Worm (Caenorhabditis elegans) whole organism, midembryonic: ENCODE results near the gene F14F8.14.
"Not testable (repeated sequence)": the region's sequence is repeated elsewhere in the genome, so short reads cannot be mapped to it uniquely, and the experiment has no call there.

Experiments used
- T22C8.4 ChIP-seq: fragments of 200-800 bp; sonication (Bioruptor generic); IDR thresholded peaks from 2 replicates; pipeline ENCODE4 v1.3.6; 2022; ENCODE audit warnings: missing genetic modification characterization, missing compliant biosample characterization
- cog-1 ChIP-seq: sonication (generic microtip); optimal IDR thresholded peaks from 2 replicates; lab custom pipeline; 2016; ENCODE audit warnings: missing genetic modification characterization, missing compliant biosample characterization
- flt-1 ChIP-seq: fragments of 200-800 bp; sonication (Bioruptor generic); IDR thresholded peaks from 2 replicates; pipeline ENCODE4 v1.3.6; 2022; ENCODE audit warnings: missing genetic modification characterization, missing compliant biosample characterization
- klf-2 ChIP-seq: fragments of 200-800 bp; sonication (Bioruptor generic); conservative IDR thresholded peaks from 2 replicates; pipeline ENCODE4 v1.3.6; 2022; ENCODE audit warnings: missing genetic modification reagents, missing genetic modification characterization, missing compliant biosample characterization
- ref-1 ChIP-seq: fragments of 200-800 bp; sonication (Bioruptor generic); conservative IDR thresholded peaks from 2 replicates; pipeline ENCODE4 v1.3.6; 2022; ENCODE audit warnings: missing genetic modification reagents, missing genetic modification characterization, missing compliant biosample characterization
- tab-1 ChIP-seq: fragments of 200-800 bp; sonication (Bioruptor generic); IDR thresholded peaks from 2 replicates; pipeline ENCODE4 v1.3.6; 2022; ENCODE audit warnings: missing genetic modification characterization, missing compliant biosample characterization
- ztf-23 ChIP-seq: fragments of 200-800 bp; sonication (Bioruptor generic); IDR thresholded peaks from 2 replicates; pipeline ENCODE4 v1.3.6; 2022; ENCODE audit warnings: missing genetic modification reagents, missing genetic modification characterization, missing compliant biosample characterization

- not testable (repeated sequence) for TF ChIP-seq T22C8.4 (GFP tag; lab: Robert Waterston, UW); flt-1 (GFP tag; lab: Robert Waterston, UW); klf-2 (GFP tag; lab: Robert Waterston, UW); ref-1 (GFP tag; lab: Robert Waterston, UW); cog-1 (tag; lab: Kevin White, UChicago); tab-1 (GFP tag; lab: Robert Waterston, UW); ztf-23 (GFP tag; lab: Robert Waterston, UW)
Observed at ce11 chrV:16649200-16649599, 17.3 kb downstream of the F14F8.14 start, which contains the start of gene W06G6.11.
